Worm (Caenorhabditis elegans): ENCODE data around the gene rsks-1.
"Not testable (repeated sequence)": the region's sequence is repeated elsewhere in the genome, so short reads cannot be mapped to it uniquely, and the experiment has no call there.

rsks-1 gene

ce11 chrIII:11221583-11222191 lies 23.2 kb upstream of the rsks-1 start:
- TF ChIP-seq tab-1 (GFP tag; IDR thresholded peaks at IDR 0.05) (no peak), flt-1 (GFP tag; IDR thresholded peaks at IDR 0.05) (no peak), T22C8.4 (GFP tag; IDR thresholded peaks at IDR 0.05) (peak; percentile 94), cog-1 (tag; optimal IDR thresholded peaks at IDR 0.05) (no peak)

- not testable (repeated sequence) for TF ChIP-seq ref-1 (GFP tag; conservative IDR thresholded peaks at IDR 0.05); T22C8.4 (GFP tag; IDR thresholded peaks at IDR 0.05); klf-2 (GFP tag; conservative IDR thresholded peaks at IDR 0.05)
Measured at ce11 chrIII:11224006-11224405, 20.9 kb upstream of the rsks-1 start, which contains the start of gene Y47D3A.13. Gene Y47D3A.13 (minus strand): TSS chrIII:11224106.

ce11 chrIII:11227025-11227424 lies 17.9 kb upstream of the rsks-1 start, which contains the start of gene tbx-37:
Gene tbx-37 (minus strand): TSS chrIII:11227125.
- TF ChIP-seq tab-1 (GFP tag; IDR thresholded peaks at IDR 0.05), result no peak
- TF ChIP-seq ztf-29 (GFP tag; IDR thresholded peaks at IDR 0.05), result no peak
- no peak for TF ChIP-seq ztf-23 (GFP tag; IDR thresholded peaks at IDR 0.05)
- no peak for TF ChIP-seq klf-2 (GFP tag; conservative IDR thresholded peaks at IDR 0.05)
- TF ChIP-seq T22C8.4 (GFP tag; IDR thresholded peaks at IDR 0.05), result no peak
- no peak for TF ChIP-seq ref-1 (GFP tag; conservative IDR thresholded peaks at IDR 0.05)
- no peak for TF ChIP-seq cog-1 (tag; optimal IDR thresholded peaks at IDR 0.05)
- no peak for TF ChIP-seq flt-1 (GFP tag; IDR thresholded peaks at IDR 0.05)
- TF ChIP-seq med-1 (GFP tag; optimal IDR thresholded peaks at IDR 0.05; ENCODE audit: insufficient read depth), result no peak

ce11 chrIII:11230581-11230980 lies 14.3 kb upstream of the rsks-1 start:
- TF ChIP-seq T22C8.4 (GFP tag; IDR thresholded peaks at IDR 0.05) (peak; percentile 62), flt-1 (GFP tag; IDR thresholded peaks at IDR 0.05) (no peak), ztf-29 (GFP tag; IDR thresholded peaks at IDR 0.05) (no peak), cog-1 (tag; optimal IDR thresholded peaks at IDR 0.05) (no peak)

- no peak for TF ChIP-seq ref-1 (GFP tag; conservative IDR thresholded peaks at IDR 0.05)
- TF ChIP-seq flt-1 (GFP tag; IDR thresholded peaks at IDR 0.05), result no peak
- TF ChIP-seq T22C8.4 (GFP tag; IDR thresholded peaks at IDR 0.05), result peak; percentile 76
- no peak for TF ChIP-seq med-1 (GFP tag; optimal IDR thresholded peaks at IDR 0.05; ENCODE audit: insufficient read depth)
Measured at ce11 chrIII:11231408-11231807, 13.5 kb upstream of the rsks-1 start.

- TF ChIP-seq ztf-29 (GFP tag; IDR thresholded peaks at IDR 0.05), result no peak
- TF ChIP-seq ztf-23 (GFP tag; IDR thresholded peaks at IDR 0.05), result no peak
- no peak for TF ChIP-seq ref-1 (GFP tag; conservative IDR thresholded peaks at IDR 0.05)
- TF ChIP-seq flt-1 (GFP tag; IDR thresholded peaks at IDR 0.05), result no peak
- no peak for TF ChIP-seq T22C8.4 (GFP tag; IDR thresholded peaks at IDR 0.05)
- TF ChIP-seq cog-1 (tag; optimal IDR thresholded peaks at IDR 0.05), result no peak
Measured at ce11 chrIII:11231969-11232368, 13.0 kb upstream of the rsks-1 start, which contains the start of gene elo-8. Gene elo-8 (minus strand): TSS chrIII:11232069.

- TF ChIP-seq T22C8.4 (GFP tag; IDR thresholded peaks at IDR 0.05) (no peak), klf-2 (GFP tag; conservative IDR thresholded peaks at IDR 0.05) (no peak), ref-1 (GFP tag; conservative IDR thresholded peaks at IDR 0.05) (no peak), ztf-29 (GFP tag; IDR thresholded peaks at IDR 0.05) (no peak), flt-1 (GFP tag; IDR thresholded peaks at IDR 0.05) (no peak)
Measured at ce11 chrIII:11234742-11235141, 10.2 kb upstream of the rsks-1 start, which contains the start of gene Y47D3A.34. Gene Y47D3A.34 (minus strand): TSS chrIII:11234861.

- TF ChIP-seq flt-1 (GFP tag; IDR thresholded peaks at IDR 0.05) (peak; percentile 59; the same call in 1 of the 2 replicates), med-1 (GFP tag; optimal IDR thresholded peaks at IDR 0.05; ENCODE audit: insufficient read depth) (peak; percentile 58), ztf-23 (GFP tag; IDR thresholded peaks at IDR 0.05) (peak; percentile 74), ztf-29 (GFP tag; IDR thresholded peaks at IDR 0.05) (no peak), ref-1 (GFP tag; conservative IDR thresholded peaks at IDR 0.05) (no peak), cog-1 (tag; optimal IDR thresholded peaks at IDR 0.05) (no peak)
Measured at ce11 chrIII:11236788-11237187, 8.1 kb upstream of the rsks-1 start, which contains the start of the genes Y47D3A.14 and aakb-2. Gene Y47D3A.14 (minus strand): TSS chrIII:11236868. Gene aakb-2 (plus strand): TSS chrIII:11237143.

- TF ChIP-seq tab-1 (GFP tag; IDR thresholded peaks at IDR 0.05) (no peak), cog-1 (tag; optimal IDR thresholded peaks at IDR 0.05) (no peak), ztf-29 (GFP tag; IDR thresholded peaks at IDR 0.05) (no peak), T22C8.4 (GFP tag; IDR thresholded peaks at IDR 0.05) (no peak), klf-2 (GFP tag; conservative IDR thresholded peaks at IDR 0.05) (no peak), ztf-23 (GFP tag; IDR thresholded peaks at IDR 0.05) (no peak), med-1 (GFP tag; optimal IDR thresholded peaks at IDR 0.05; ENCODE audit: insufficient read depth) (no peak), ref-1 (GFP tag; conservative IDR thresholded peaks at IDR 0.05) (no peak)
Measured at ce11 chrIII:11237741-11238140, 7.2 kb upstream of the rsks-1 start.

ce11 chrIII:11238309-11238708 lies 6.6 kb upstream of the rsks-1 start:
- TF ChIP-seq flt-1 (GFP tag; IDR thresholded peaks at IDR 0.05) (no peak), ref-1 (GFP tag; conservative IDR thresholded peaks at IDR 0.05) (no peak), ztf-23 (GFP tag; IDR thresholded peaks at IDR 0.05) (no peak), ztf-29 (GFP tag; IDR thresholded peaks at IDR 0.05) (no peak), med-1 (GFP tag; optimal IDR thresholded peaks at IDR 0.05; ENCODE audit: insufficient read depth) (no peak), klf-2 (GFP tag; conservative IDR thresholded peaks at IDR 0.05) (no peak)

- no peak for TF ChIP-seq tab-1 (GFP tag; IDR thresholded peaks at IDR 0.05)
Measured at ce11 chrIII:11238790-11239189, 6.1 kb upstream of the rsks-1 start.
